Worm (Caenorhabditis elegans): ENCODE data around the gene lro-1.

- TF ChIP-seq tab-1 (GFP tag; IDR thresholded peaks at IDR 0.05) (no peak), ztf-23 (GFP tag; IDR thresholded peaks at IDR 0.05) (no peak), ztf-29 (GFP tag; IDR thresholded peaks at IDR 0.05) (no peak), cog-1 (tag; optimal IDR thresholded peaks at IDR 0.05) (no peak), ref-1 (GFP tag; conservative IDR thresholded peaks at IDR 0.05) (no peak), flt-1 (GFP tag; IDR thresholded peaks at IDR 0.05) (no peak), med-1 (GFP tag; optimal IDR thresholded peaks at IDR 0.05; ENCODE audit: insufficient read depth) (no peak), klf-2 (GFP tag; conservative IDR thresholded peaks at IDR 0.05) (no peak), T22C8.4 (GFP tag; IDR thresholded peaks at IDR 0.05) (no peak)
Measured at ce11 chrX:6292812-6293211, 20.9 kb downstream of the lro-1 start, which contains the start of gene mom-1.

Data from whole organism, midembryonic.